Fruit fly (Drosophila melanogaster) whole organism, prepupa: ENCODE results near the gene lwr.

ENCODE experiments used
- CG1621 ChIP-seq: fragments of 200-800 bp; sonication (Bioruptor generic); optimal IDR thresholded peaks from 3 replicates; lab custom pipeline; 2018; ENCODE audit warnings: missing biosample characterization, mild to moderate bottlenecking, missing genetic modification characterization
- CG16779 ChIP-seq: fragments of 200-800 bp; sonication (Bioruptor generic); optimal IDR thresholded peaks from 3 replicates; lab custom pipeline; 2017; ENCODE audit warnings: missing biosample characterization, mild to moderate bottlenecking, missing genetic modification characterization
- esn ChIP-seq: fragments of 200-800 bp; sonication (Bioruptor generic); optimal IDR thresholded peaks from 2 replicates; lab custom pipeline; 2016; ENCODE audit warnings: missing biosample characterization, mild to moderate bottlenecking, missing genetic modification characterization, moderate library complexity
- spab ChIP-seq: fragments of 200-800 bp; sonication (Bioruptor generic); optimal IDR thresholded peaks from 2 replicates; lab custom pipeline; 2017; ENCODE audit warnings: missing biosample characterization, mild to moderate bottlenecking, missing genetic modification characterization, missing genetic modification reagents

dm6 chr2L:506443-506842 lies 35.9 kb downstream of the lwr start:
- no peak for TF ChIP-seq CG16779 (tag; lab: Kevin White, UChicago)
- TF ChIP-seq CG1621 (tag; lab: Kevin White, UChicago), result no peak
- TF ChIP-seq esn (GFP tag; lab: Kevin White, UChicago), result no peak
- TF ChIP-seq spab (GFP tag; lab: Kevin White, UChicago), result no peak
